Worm (Caenorhabditis elegans): ENCODE results near the gene F33G12.6.

Gene F33G12.6

DNA sequence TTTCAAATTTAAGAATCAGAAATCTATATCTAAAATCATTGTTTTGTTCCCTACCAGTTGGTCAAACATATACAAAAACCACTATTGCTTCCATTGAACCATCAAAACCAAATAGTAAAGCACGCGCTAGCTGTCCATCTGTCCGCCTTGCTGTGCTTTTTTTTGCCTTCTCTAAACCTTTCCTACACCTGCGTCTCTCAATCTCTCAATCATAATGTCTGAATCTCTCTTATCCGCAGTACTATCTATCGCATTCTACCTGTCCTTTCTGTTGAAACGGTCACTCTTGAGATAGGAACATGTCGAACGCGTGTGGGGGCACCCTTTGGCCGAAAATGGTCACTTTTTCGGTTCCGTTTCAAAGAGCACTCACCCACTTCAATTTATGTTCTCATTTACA lies 2.4 kb upstream of the F33G12.6 start:
- TF ChIP-seq mml-1 (tag; optimal IDR thresholded peaks at IDR 0.05) = no peak
- TF ChIP-seq pha-4 (tag; optimal IDR thresholded peaks at IDR 0.05) = peak; percentile 37
- no peak for TF ChIP-seq nhr-77 (tag; optimal IDR thresholded peaks at IDR 0.05)
- no peak for TF ChIP-seq ama-1 (optimal IDR thresholded peaks at IDR 0.05)
- no peak for TF ChIP-seq aly-2 (tag; optimal IDR thresholded peaks at IDR 0.05)
- peak; percentile 13 for TF ChIP-seq egl-5 (tag; optimal IDR thresholded peaks at IDR 0.05)
- peak; percentile 4 for TF ChIP-seq nfya-1 (tag; optimal IDR thresholded peaks at IDR 0.05; ENCODE audit: insufficient read depth)
- peak; percentile 37 for TF ChIP-seq nhr-25 (tag; optimal IDR thresholded peaks at IDR 0.05)
- peak; percentile 36 for TF ChIP-seq nhr-23 (tag; optimal IDR thresholded peaks at IDR 0.05)

DNA sequence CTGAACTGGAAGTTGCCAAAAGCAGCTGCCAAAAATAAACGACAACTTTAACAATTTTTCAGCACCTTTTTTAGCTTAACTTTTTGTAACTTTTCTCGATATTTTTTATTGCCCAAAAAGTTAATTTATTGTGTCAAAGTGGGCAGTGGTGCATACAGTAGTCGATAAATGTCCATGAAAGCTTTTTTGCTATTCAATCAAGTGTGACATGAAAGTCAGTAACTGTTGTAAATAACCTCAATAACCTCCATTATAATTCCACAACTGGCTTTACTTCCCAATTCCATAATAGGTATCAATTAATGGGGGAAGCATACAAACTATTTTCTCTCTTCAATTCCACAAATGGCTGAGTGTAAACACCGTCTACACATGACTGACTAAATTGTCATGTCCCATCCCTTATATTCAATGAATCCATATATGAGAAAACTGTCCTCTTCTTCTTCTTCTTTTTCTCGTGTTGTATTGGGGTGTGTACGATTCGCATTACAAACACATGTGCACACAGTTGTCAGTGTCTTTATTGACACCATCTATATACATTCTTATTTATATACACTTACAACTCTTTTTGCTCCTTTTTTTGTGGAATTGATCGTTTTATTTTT lies 1.4 kb upstream of the F33G12.6 start:
- TF ChIP-seq nhr-77 (tag; optimal IDR thresholded peaks at IDR 0.05) = no peak
- peak; percentile 53 for TF ChIP-seq pha-4 (tag; optimal IDR thresholded peaks at IDR 0.05)
- no peak for TF ChIP-seq ceh-82 (tag; optimal IDR thresholded peaks at IDR 0.05)

DNA sequence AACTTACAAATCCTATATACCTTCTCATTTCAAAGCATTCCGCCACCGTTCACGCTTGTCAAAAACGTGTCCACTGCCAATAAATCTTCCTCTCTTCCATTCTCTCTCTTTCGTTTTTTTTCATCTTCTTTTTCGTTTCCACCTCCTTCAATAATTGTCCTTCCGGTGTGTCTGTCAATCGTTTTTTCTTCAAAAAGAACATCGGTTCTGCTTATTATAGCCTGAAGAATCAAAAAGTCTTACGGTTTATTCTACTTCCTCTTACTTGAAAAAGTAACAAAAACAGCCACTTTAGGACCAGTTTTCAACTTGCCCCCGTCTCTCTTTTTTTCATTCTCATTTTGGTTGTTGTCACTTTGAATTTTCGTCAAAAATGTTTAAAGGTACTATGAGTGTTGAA lies 466 bp upstream of the F33G12.6 start:
- TF ChIP-seq skn-1 (tag; optimal IDR thresholded peaks at IDR 0.05) (no peak), sea-2 (GFP tag; optimal IDR thresholded peaks at IDR 0.05) (no peak), nhr-25 (tag; optimal IDR thresholded peaks at IDR 0.05) (peak; percentile 58), fos-1 (tag; optimal IDR thresholded peaks at IDR 0.05) (no peak), egl-27 (tag; optimal IDR thresholded peaks at IDR 0.05) (no peak), snpc-4 (tag; optimal IDR thresholded peaks at IDR 0.05) (no peak), eor-1 (tag; optimal IDR thresholded peaks at IDR 0.05) (no peak), ceh-9 (tag; optimal IDR thresholded peaks at IDR 0.05) (no peak), nhr-43 (tag; optimal IDR thresholded peaks at IDR 0.05; ENCODE audit: poor library complexity, severe bottlenecking) (peak; percentile 13), hmg-11 (tag; optimal IDR thresholded peaks at IDR 0.05) (no peak), ceh-28 (tag; optimal IDR thresholded peaks at IDR 0.05) (peak; percentile 5), nfya-1 (tag; optimal IDR thresholded peaks at IDR 0.05; ENCODE audit: insufficient read depth) (peak; percentile 17), nhr-67 (tag; optimal IDR thresholded peaks at IDR 0.05) (no peak), lsy-12 (tag; optimal IDR thresholded peaks at IDR 0.05) (no peak), unc-39 (tag; optimal IDR thresholded peaks at IDR 0.05) (no peak), nhr-237 (tag; optimal IDR thresholded peaks at IDR 0.05) (no peak), nhr-77 (tag; optimal IDR thresholded peaks at IDR 0.05) (no peak), elt-3 (tag; optimal IDR thresholded peaks at IDR 0.05) (peak in 1 of 3 experiments; percentile 14), jun-1 (tag; optimal IDR thresholded peaks at IDR 0.05) (no peak), ztf-4 (tag; optimal IDR thresholded peaks at IDR 0.05) (no peak), mml-1 (tag; optimal IDR thresholded peaks at IDR 0.05) (no peak), zag-1 (tag; optimal IDR thresholded peaks at IDR 0.05) (no peak), egl-5 (tag; optimal IDR thresholded peaks at IDR 0.05) (no peak), ZK546.5 (tag; optimal IDR thresholded peaks at IDR 0.05) (no peak), lin-39 (tag; optimal IDR thresholded peaks at IDR 0.05) (no peak), unc-62 (GFP tag; optimal IDR thresholded peaks at IDR 0.05) (peak; percentile 56), pha-4 (tag; optimal IDR thresholded peaks at IDR 0.05) (no peak), elt-1 (tag; optimal IDR thresholded peaks at IDR 0.05) (no peak), ceh-16 (tag; optimal IDR thresholded peaks at IDR 0.05) (no peak), nhr-23 (tag; optimal IDR thresholded peaks at IDR 0.05) (peak; percentile 48), pqm-1 (tag; optimal IDR thresholded peaks at IDR 0.05) (no peak), ceh-82 (tag; optimal IDR thresholded peaks at IDR 0.05) (no peak), nhr-76 (tag; optimal IDR thresholded peaks at IDR 0.05) (no peak), daf-12 (tag; optimal IDR thresholded peaks at IDR 0.05) (no peak), ama-1 (optimal IDR thresholded peaks at IDR 0.05) (no peak), fkh-2 (tag; optimal IDR thresholded peaks at IDR 0.05) (no peak), tbx-2 (tag; optimal IDR thresholded peaks at IDR 0.05) (no peak), mdl-1 (tag; optimal IDR thresholded peaks at IDR 0.05) (no peak), lin-15B (tag; optimal IDR thresholded peaks at IDR 0.05) (no peak), aly-2 (tag; optimal IDR thresholded peaks at IDR 0.05) (no peak), elt-2 (tag; optimal IDR thresholded peaks at IDR 0.05) (no peak), nhr-28 (tag; optimal IDR thresholded peaks at IDR 0.05) (no peak), nhr-12 (tag; optimal IDR thresholded peaks at IDR 0.05) (no peak), nhr-11 (tag; optimal IDR thresholded peaks at IDR 0.05) (no peak), R02D3.7 (tag; optimal IDR thresholded peaks at IDR 0.05) (no peak), ztf-11 (tag; optimal IDR thresholded peaks at IDR 0.05) (no peak), fkh-10 (GFP tag; optimal IDR thresholded peaks at IDR 0.05) (no peak)

Data from whole organism, L3 larva.